Worm (Caenorhabditis elegans) whole organism, L2 larva: ENCODE measurements around the gene srg-24.

Source experiments
- F13H6.1 ChIP-seq: sonication (generic microtip); optimal IDR thresholded peaks from 2 replicates; lab custom pipeline; 2016; ENCODE audit warnings: missing genetic modification characterization, missing compliant biosample characterization
- ZK546.5 ChIP-seq: sonication (generic microtip); optimal IDR thresholded peaks from 2 replicates; lab custom pipeline; 2017; ENCODE audit warnings: missing biosample characterization, missing genetic modification characterization
- dmd-4 ChIP-seq: sonication (generic microtip); optimal IDR thresholded peaks from 2 replicates; lab custom pipeline; 2017; ENCODE audit warnings: missing biosample characterization, missing genetic modification characterization
- nhr-11 ChIP-seq: fragments of 150-350 bp; optimal IDR thresholded peaks from 2 replicates; lab custom pipeline; 2014; ENCODE audit warnings: missing biosample characterization, missing genetic modification characterization
- nhr-12 ChIP-seq: fragments of 150-350 bp; optimal IDR thresholded peaks from 2 replicates; lab custom pipeline; 2014; ENCODE audit warnings: missing biosample characterization, missing genetic modification characterization
- nhr-77 ChIP-seq: fragments of 150-350 bp; optimal IDR thresholded peaks from 2 replicates; lab custom pipeline; 2014; ENCODE audit warnings: missing biosample characterization, missing genetic modification characterization
- skn-1 ChIP-seq: sonication (generic microtip); optimal IDR thresholded peaks from 2 replicates; lab custom pipeline; 2017; ENCODE audit warnings: missing biosample characterization, missing genetic modification characterization
- snpc-4 ChIP-seq: fragments of 150-350 bp; optimal IDR thresholded peaks from 2 replicates; lab custom pipeline; 2014; ENCODE audit warnings: missing biosample characterization, missing genetic modification characterization
- unc-39 ChIP-seq: fragments of 150-350 bp; optimal IDR thresholded peaks from 2 replicates; lab custom pipeline; 2014; ENCODE audit warnings: missing biosample characterization, missing genetic modification characterization
- zag-1 ChIP-seq: fragments of 150-350 bp; optimal IDR thresholded peaks from 2 replicates; lab custom pipeline; 2014; ENCODE audit warnings: missing biosample characterization, missing genetic modification characterization
- ztf-11 ChIP-seq: sonication (generic microtip); optimal IDR thresholded peaks from 2 replicates; lab custom pipeline; 2017; ENCODE audit warnings: missing biosample characterization, missing genetic modification characterization

- TF ChIP-seq dmd-4 (tag; lab: Kevin White, UChicago): no peak
- TF ChIP-seq ztf-11 (tag; lab: Kevin White, UChicago): no peak
- no peak for TF ChIP-seq zag-1
- TF ChIP-seq ZK546.5: no peak
- TF ChIP-seq nhr-11 (tag; lab: Kevin White, UChicago): no peak
- no peak for TF ChIP-seq nhr-12 (tag; lab: Kevin White, UChicago)
- TF ChIP-seq nhr-77 (tag; lab: Kevin White, UChicago): no peak
- TF ChIP-seq snpc-4 (tag; lab: Kevin White, UChicago): no peak
- no peak for TF ChIP-seq skn-1 (tag; lab: Kevin White, UChicago)
- no peak for TF ChIP-seq unc-39 (tag; lab: Kevin White, UChicago)
- TF ChIP-seq F13H6.1 (tag; lab: Kevin White, UChicago): no peak
Observed at ce11 chrII:3129007-3129406, 28.6 kb upstream of the srg-24 start, which contains the start of gene chil-24.
